Fruit fly (Drosophila melanogaster) S2 (cell line): ENCODE measurements around the gene CG7044.

Source experiments
- CG8478 ChIP-seq: fragments of >200 bp; optimal IDR thresholded peaks from 2 replicates; lab custom pipeline; 2018
- CTCF ChIP-seq, 2 experiments: fragments of >200 bp; optimal IDR thresholded peaks; 2 replicates each; lab custom pipeline; 2018

Gene CG7044

DNA sequence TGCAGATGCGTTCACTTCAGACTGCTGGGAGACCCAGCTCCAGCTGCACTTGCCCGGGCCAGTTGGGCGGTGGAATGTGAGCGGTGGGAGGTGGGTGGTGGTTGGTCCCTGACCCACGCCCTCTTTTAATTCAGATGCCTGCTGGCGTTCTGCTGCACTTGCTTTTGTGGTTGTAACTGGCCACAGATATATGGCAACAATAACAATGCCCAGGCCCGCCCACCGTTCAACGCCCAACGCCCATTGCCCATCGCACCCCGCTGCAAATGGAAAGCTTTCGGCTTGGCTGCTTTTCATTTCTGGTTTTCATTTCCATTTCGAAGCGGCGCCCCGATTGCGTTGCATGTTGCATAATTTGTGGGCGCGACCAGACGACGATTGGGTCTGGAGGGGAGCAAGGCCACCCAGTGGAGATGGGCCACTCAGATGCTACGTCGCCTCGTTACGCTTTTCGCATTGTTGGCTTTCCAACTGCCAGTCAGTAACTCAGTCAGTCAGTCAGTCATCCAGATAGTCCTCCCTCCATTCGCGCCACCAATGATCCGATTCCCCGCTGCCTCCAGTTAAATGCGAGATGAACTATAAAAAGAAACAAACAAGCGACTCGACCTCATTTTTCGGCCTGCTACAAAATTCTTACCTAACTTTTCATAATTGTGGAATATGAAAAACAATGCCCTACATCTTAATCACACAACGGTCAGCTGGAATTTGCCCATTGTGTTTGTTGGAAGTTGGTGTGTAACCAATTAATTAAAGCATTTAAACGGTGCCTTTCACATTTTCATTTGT is 11.1 kb downstream of the CG7044 start:
- TF ChIP-seq CTCF (optimal IDR thresholded peaks at IDR 0.05; lab: Kevin White, UChicago) (no peak), CG8478 (lab: Kevin White, UChicago) (no peak)

- no peak for TF ChIP-seq CTCF (optimal IDR thresholded peaks at IDR 0.05; lab: Kevin White, UChicago)
- TF ChIP-seq CG8478 (lab: Kevin White, UChicago), result no peak
These were observed 12.1 kb downstream of the CG7044 start for dm6 chr3R:21089416-21089815.

DNA sequence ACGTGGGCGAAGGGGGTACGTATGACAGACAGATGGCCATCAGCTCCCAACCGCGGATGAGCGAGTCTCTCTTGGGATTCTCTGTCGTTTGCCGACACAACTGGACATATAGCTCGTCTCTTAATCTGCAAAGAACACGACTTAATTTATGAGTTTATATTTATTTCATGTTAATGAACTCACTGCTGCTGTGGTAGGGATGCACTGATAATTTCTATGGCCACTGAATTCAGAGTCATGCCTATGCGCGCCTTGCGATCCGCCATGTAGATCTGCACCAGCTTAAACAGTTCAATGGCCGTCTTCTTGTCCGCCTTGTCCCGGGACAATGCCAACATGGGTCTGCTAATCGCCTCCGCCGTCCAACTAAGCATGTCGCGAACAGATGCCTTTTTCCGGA is 16.5 kb downstream of the CG7044 start:
- TF ChIP-seq CG8478 (lab: Kevin White, UChicago) (no peak), CTCF (optimal IDR thresholded peaks at IDR 0.05; lab: Kevin White, UChicago) (no peak)

DNA sequence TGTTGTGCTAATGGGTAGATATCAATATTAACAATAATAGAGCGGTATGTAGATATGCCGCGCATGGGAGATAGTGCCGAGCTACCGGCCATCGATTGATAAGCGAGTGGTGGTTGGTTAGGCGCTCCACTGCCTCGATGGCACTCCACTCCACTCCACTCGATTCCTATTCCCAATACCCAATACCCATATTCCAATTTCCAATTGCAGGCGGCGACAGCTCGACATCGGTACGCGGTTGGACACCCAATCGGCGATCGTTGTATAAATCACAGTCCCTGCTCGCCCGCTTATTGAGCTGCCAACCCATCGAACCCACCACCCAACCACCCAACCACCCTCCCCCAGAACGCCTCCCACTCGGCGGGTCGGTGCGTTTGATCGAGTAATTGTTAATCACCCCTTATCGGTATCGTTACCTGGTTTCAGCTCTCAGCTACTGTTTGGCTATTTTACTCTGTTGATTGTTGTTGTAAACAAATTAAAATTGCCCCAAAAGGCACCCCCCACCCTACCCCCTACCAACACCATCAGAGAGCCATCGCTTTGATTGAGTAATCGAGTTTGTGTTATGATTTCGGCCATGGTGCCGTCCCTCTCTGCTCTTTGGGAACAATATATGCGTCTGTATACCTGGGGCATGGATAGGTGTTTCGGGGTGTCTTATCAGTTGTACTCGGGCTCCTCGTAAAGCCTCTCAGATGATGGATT is 20.5 kb downstream of the CG7044 start, which contains the start of gene HHEX:
TSS of gene HHEX (minus strand) at position 51 of the 711 bp plus-strand sequence.
- no peak for TF ChIP-seq CG8478 (lab: Kevin White, UChicago)
- no peak for TF ChIP-seq CTCF (optimal IDR thresholded peaks at IDR 0.05; lab: Kevin White, UChicago)

DNA sequence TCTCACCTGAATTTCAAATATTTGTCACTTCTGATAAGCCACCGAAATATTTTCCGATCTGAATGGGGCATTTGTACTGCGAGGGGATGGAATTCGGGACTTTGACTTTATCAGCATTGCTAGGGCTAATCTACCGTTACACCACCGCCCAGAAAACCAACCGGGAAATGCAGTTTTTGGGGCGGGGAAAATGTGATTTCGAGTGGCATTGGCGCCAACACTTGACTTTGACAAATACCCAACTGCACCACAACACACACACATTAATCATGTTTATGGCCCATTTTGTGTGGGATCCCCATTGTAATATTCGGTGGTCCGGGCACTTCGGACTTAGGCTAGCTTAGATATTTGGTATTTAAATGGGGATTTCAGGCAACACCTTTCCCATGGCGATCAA is 22.6 kb downstream of the CG7044 start:
- TF ChIP-seq CG8478 (lab: Kevin White, UChicago) (no peak), CTCF (optimal IDR thresholded peaks at IDR 0.05; lab: Kevin White, UChicago) (no peak)

dm6 chr3R:21078211-21078610 is 23.3 kb downstream of the CG7044 start:
- no peak for TF ChIP-seq CTCF (optimal IDR thresholded peaks at IDR 0.05; lab: Kevin White, UChicago)
- TF ChIP-seq CG8478 (lab: Kevin White, UChicago), result no peak

DNA sequence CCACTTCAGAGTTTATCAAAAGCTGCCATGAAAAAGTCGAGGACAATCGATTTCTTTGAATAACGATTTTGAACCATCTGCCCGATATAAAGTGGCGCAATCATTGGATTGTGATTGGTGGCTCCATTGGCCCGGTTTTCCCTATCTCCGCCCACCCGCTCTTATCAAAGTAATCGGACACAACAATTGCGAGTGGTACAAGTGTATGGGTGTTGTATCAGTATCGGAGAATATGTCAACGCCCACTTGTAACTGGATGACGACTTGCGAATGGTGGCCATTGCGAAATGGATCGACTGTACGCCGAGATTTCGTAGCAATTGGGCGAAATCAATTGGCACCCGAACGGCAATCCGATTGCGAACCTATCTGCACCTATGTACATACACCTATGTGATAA is 23.9 kb downstream of the CG7044 start:
- TF ChIP-seq CTCF (optimal IDR thresholded peaks at IDR 0.05; lab: Kevin White, UChicago), result no peak
- TF ChIP-seq CG8478 (lab: Kevin White, UChicago), result no peak

dm6 chr3R:21073707-21074106 is 27.8 kb downstream of the CG7044 start, which contains the start of gene dmrt93B:
dmrt93B (plus strand) TSS chr3R:21074007.
- no peak for TF ChIP-seq CG8478 (lab: Kevin White, UChicago)
- no peak for TF ChIP-seq CTCF (optimal IDR thresholded peaks at IDR 0.05; lab: Kevin White, UChicago)

dm6 chr3R:21073141-21073540 is 28.4 kb downstream of the CG7044 start, which contains the start of gene r-l:
r-l (minus strand) TSS chr3R:21073319.
- TF ChIP-seq CTCF (optimal IDR thresholded peaks at IDR 0.05; lab: Kevin White, UChicago), result peak; percentile 30 to 49
- TF ChIP-seq CG8478 (lab: Kevin White, UChicago), result no peak

- TF ChIP-seq CG8478 (lab: Kevin White, UChicago) (no peak), CTCF (optimal IDR thresholded peaks at IDR 0.05; lab: Kevin White, UChicago) (no peak)
These were observed 29.5 kb downstream of the CG7044 start for dm6 chr3R:21071943-21072500.

DNA sequence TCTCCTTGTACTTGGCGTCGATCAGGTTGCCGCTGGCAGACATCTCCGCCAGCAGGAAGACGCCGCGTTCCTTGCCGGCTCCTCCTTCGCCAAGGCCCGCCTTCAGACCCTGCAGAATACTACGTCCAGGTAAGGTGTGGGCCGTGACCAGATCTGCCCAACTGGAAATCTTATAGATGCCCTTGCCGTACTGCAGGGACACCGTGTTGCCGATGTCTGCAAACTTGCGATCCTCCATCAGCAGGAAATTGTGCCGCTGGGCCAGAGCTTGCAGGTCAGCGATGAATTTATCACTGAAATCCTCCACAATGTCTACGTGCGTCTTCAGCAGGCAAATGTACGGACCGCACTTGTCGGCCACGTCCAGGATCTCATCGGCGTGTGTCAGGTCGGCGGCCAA is 30.2 kb downstream of the CG7044 start:
- TF ChIP-seq CTCF (optimal IDR thresholded peaks at IDR 0.05; lab: Kevin White, UChicago) (no peak), CG8478 (lab: Kevin White, UChicago) (no peak)

- TF ChIP-seq CTCF (optimal IDR thresholded peaks at IDR 0.05; lab: Kevin White, UChicago), result peak in 1 of 2 experiments; percentile 2
- no peak for TF ChIP-seq CG8478 (lab: Kevin White, UChicago)
These were observed 31.8 kb downstream of the CG7044 start for dm6 chr3R:21069742-21070141.

- TF ChIP-seq CTCF (optimal IDR thresholded peaks at IDR 0.05; lab: Kevin White, UChicago) (no peak), CG8478 (lab: Kevin White, UChicago) (no peak)
These were observed 34.0 kb downstream of the CG7044 start for dm6 chr3R:21067543-21067942.

DNA sequence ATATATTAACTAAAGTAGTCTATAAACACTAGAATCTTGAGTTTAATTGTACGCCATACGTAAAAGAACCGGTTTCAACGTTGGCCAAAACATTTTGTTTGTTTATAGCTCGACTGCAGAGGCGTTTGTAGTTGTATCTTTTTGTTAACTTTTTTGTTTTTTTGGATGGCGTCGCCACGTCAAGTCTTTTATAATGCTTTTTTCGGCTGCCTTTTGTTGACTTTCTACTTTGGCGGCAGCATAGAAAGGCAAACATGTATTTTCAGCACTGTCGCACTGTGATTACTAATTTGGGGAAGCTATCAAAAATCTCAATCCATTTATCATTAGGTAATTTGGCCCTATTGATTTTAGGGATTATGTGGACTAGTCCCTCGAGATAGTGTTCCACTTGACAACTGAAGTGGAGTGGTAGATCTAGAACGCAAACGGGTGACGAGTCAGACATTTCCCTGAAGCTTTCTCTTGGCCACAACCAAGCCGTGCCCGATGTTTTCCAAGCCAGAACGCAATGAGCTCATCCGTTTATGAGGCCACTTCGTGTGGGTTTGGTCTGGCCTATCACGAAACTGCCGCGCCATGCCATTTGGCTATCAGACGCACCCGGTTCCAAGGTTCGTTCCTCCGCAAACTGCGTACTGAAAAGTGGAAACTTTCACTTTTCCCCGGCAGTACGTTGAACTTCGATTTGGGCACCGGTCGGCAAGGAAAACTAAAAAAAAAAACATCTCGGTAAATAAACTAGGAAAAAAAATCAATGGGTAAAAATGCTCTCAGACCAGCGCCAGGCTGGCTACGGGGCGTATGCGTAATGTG is 34.8 kb downstream of the CG7044 start:
- TF ChIP-seq CG8478 (lab: Kevin White, UChicago), result no peak
- TF ChIP-seq CTCF (optimal IDR thresholded peaks at IDR 0.05; lab: Kevin White, UChicago), result no peak
